Worm (Caenorhabditis elegans) whole organism, late embryonic: ENCODE results near the gene ZK354.8.

ENCODE experiments used
- F13H6.1 ChIP-seq: sonication (generic microtip); optimal IDR thresholded peaks from 2 replicates; lab custom pipeline; 2016; ENCODE audit warnings: missing genetic modification characterization, missing compliant biosample characterization
- T23F11.4 ChIP-seq: fragments of 200-800 bp; sonication (Bioruptor generic); optimal IDR thresholded peaks from 2 replicates; lab custom pipeline; 2018; ENCODE audit warnings: mild to moderate bottlenecking, missing genetic modification characterization, missing compliant biosample characterization
- ahr-1 ChIP-seq: sonication (generic microtip); optimal IDR thresholded peaks from 2 replicates; lab custom pipeline; 2016; ENCODE audit warnings: missing genetic modification characterization, missing compliant biosample characterization
- ama-1 ChIP-seq: fragments of 150-350 bp; optimal IDR thresholded peaks from 2 replicates; lab custom pipeline; 2014
- ceh-14 ChIP-seq: sonication (generic microtip); optimal IDR thresholded peaks from 2 replicates; lab custom pipeline; 2016; ENCODE audit warnings: missing genotype, missing genetic modification characterization, missing compliant biosample characterization
- ceh-19 ChIP-seq: fragments of 200-800 bp; sonication (Bioruptor generic); optimal IDR thresholded peaks from 2 replicates; lab custom pipeline; 2018; ENCODE audit warnings: mild to moderate bottlenecking, missing genetic modification characterization, missing compliant biosample characterization
- ceh-22 ChIP-seq: sonication (generic microtip); optimal IDR thresholded peaks from 2 replicates; lab custom pipeline; 2017; ENCODE audit warnings: missing biosample characterization, missing genetic modification characterization
- ceh-30 ChIP-seq: fragments of 150-350 bp; optimal IDR thresholded peaks from 2 replicates; lab custom pipeline; 2014; ENCODE audit warnings: missing biosample characterization, missing genetic modification characterization
- ceh-34 ChIP-seq: sonication (generic microtip); optimal IDR thresholded peaks from 2 replicates; lab custom pipeline; 2016; ENCODE audit warnings: mild to moderate bottlenecking, missing genetic modification characterization, missing compliant biosample characterization
- ceh-45 ChIP-seq: fragments of 200-800 bp; sonication (Bioruptor generic); IDR thresholded peaks from 2 replicates; pipeline ENCODE4 v1.3.6; 2022; ENCODE audit warnings: missing genetic modification reagents, missing genetic modification characterization, missing compliant biosample characterization
- ceh-9 ChIP-seq: sonication (generic microtip); optimal IDR thresholded peaks from 2 replicates; lab custom pipeline; 2016; ENCODE audit warnings: mild to moderate bottlenecking, missing genetic modification characterization, inconsistent platforms, missing compliant biosample characterization
- che-1 ChIP-seq: sonication (generic microtip); optimal IDR thresholded peaks from 2 replicates; lab custom pipeline; 2016; ENCODE audit warnings: mild to moderate bottlenecking, missing genetic modification characterization, missing compliant biosample characterization
- dve-1 ChIP-seq: sonication (generic microtip); optimal IDR thresholded peaks from 2 replicates; lab custom pipeline; 2017; ENCODE audit warnings: antibody characterized with exemption, mild to moderate bottlenecking, missing genetic modification characterization, missing compliant biosample characterization
- elt-2 ChIP-seq: sonication (generic microtip); optimal IDR thresholded peaks from 2 replicates; lab custom pipeline; 2016; ENCODE audit warnings: missing genetic modification reagents, missing genetic modification characterization, missing compliant biosample characterization
- elt-4 ChIP-seq: sonication (generic microtip); optimal IDR thresholded peaks from 2 replicates; lab custom pipeline; 2016; ENCODE audit warnings: missing genetic modification characterization, missing compliant biosample characterization
- eyg-1 ChIP-seq: sonication (generic microtip); optimal IDR thresholded peaks from 2 replicates; lab custom pipeline; 2016; ENCODE audit warnings: missing genotype, missing genetic modification characterization, missing compliant biosample characterization
- fax-1 ChIP-seq: sonication (generic microtip); optimal IDR thresholded peaks from 2 replicates; lab custom pipeline; 2016; ENCODE audit warnings: missing genotype, missing genetic modification characterization, missing compliant biosample characterization
- fkh-10 ChIP-seq: fragments of 150-350 bp; optimal IDR thresholded peaks from 2 replicates; lab custom pipeline; 2014; ENCODE audit warnings: missing biosample characterization, missing genetic modification reagents, missing genetic modification characterization
- gmeb-2 ChIP-seq: sonication (generic microtip); optimal IDR thresholded peaks from 2 replicates; lab custom pipeline; 2016; ENCODE audit warnings: missing genetic modification characterization, inconsistent platforms, missing compliant biosample characterization
- hlh-15 ChIP-seq: sonication (generic microtip); optimal IDR thresholded peaks from 2 replicates; lab custom pipeline; 2016; ENCODE audit warnings: missing genetic modification characterization, missing compliant biosample characterization
- hlh-8 ChIP-seq: sonication (generic microtip); optimal IDR thresholded peaks from 2 replicates; lab custom pipeline; 2016; ENCODE audit warnings: missing genotype, missing genetic modification characterization, missing compliant biosample characterization
- lin-11 ChIP-seq: fragments of 200-800 bp; sonication (Bioruptor generic); optimal IDR thresholded peaks from 2 replicates; lab custom pipeline; 2018; ENCODE audit warnings: mild to moderate bottlenecking, missing genetic modification characterization, missing compliant biosample characterization
- madf-2 ChIP-seq: sonication (generic microtip); optimal IDR thresholded peaks from 2 replicates; lab custom pipeline; 2017; ENCODE audit warnings: missing genetic modification characterization, missing compliant biosample characterization
- nhr-232 ChIP-seq: sonication (generic microtip); optimal IDR thresholded peaks from 2 replicates; lab custom pipeline; 2016; ENCODE audit warnings: missing genetic modification characterization, missing compliant biosample characterization
- pag-3 ChIP-seq: sonication (generic microtip); optimal IDR thresholded peaks from 2 replicates; lab custom pipeline; 2016; ENCODE audit warnings: missing compliant biosample characterization, missing genetic modification characterization, borderline replicate concordance
- ref-2 ChIP-seq: sonication (generic microtip); optimal IDR thresholded peaks from 2 replicates; lab custom pipeline; 2016; ENCODE audit warnings: missing genetic modification characterization, missing compliant biosample characterization
- rnt-1 ChIP-seq: sonication (generic microtip); optimal IDR thresholded peaks from 2 replicates; lab custom pipeline; 2016; ENCODE audit warnings: missing genetic modification characterization, missing compliant biosample characterization
- sox-2 ChIP-seq: fragments of 200-800 bp; sonication (Bioruptor generic); IDR thresholded peaks from 2 replicates; pipeline ENCODE4 v1.3.6; 2022; ENCODE audit warnings: missing genetic modification reagents, missing genetic modification characterization, missing compliant biosample characterization
- syd-9 ChIP-seq: sonication (generic microtip); optimal IDR thresholded peaks from 2 replicates; lab custom pipeline; 2016; ENCODE audit warnings: mild to moderate bottlenecking, missing genetic modification characterization, moderate library complexity, missing compliant biosample characterization
- tbx-2 ChIP-seq: sonication (generic microtip); optimal IDR thresholded peaks from 2 replicates; lab custom pipeline; 2016; ENCODE audit warnings: missing genetic modification characterization, missing compliant biosample characterization
- tbx-7 ChIP-seq: sonication (generic microtip); optimal IDR thresholded peaks from 2 replicates; lab custom pipeline; 2016; ENCODE audit warnings: missing genotype, missing genetic modification characterization, missing compliant biosample characterization
- ttx-3 ChIP-seq: sonication (generic microtip); optimal IDR thresholded peaks from 2 replicates; lab custom pipeline; 2016; ENCODE audit warnings: missing genetic modification reagents, missing genetic modification characterization, missing compliant biosample characterization
- unc-3 ChIP-seq, 2 experiments: fragments of 200-800 bp in 1 of 2; sonication (Bioruptor generic) in 1 of 2; sonication (generic microtip) in 1 of 2; conservative IDR thresholded peaks in 1 of 2; optimal IDR thresholded peaks in 1 of 2; 2 replicates each; pipeline versions ENCODE4 v1.3.6 to Lab custom; 2016 to 2022; ENCODE audit warnings: missing compliant biosample characterization in 2 of 2, missing genetic modification characterization in 2 of 2, missing genetic modification reagents in 1 of 2
- unc-42 ChIP-seq: sonication (generic microtip); optimal IDR thresholded peaks from 2 replicates; lab custom pipeline; 2016; ENCODE audit warnings: missing genotype, missing genetic modification characterization, missing compliant biosample characterization
- unc-55 ChIP-seq: sonication (generic microtip); optimal IDR thresholded peaks from 2 replicates; lab custom pipeline; 2017; ENCODE audit warnings: missing biosample characterization, missing genetic modification reagents, missing genetic modification characterization
- zip-5 ChIP-seq: sonication (generic microtip); optimal IDR thresholded peaks from 2 replicates; lab custom pipeline; 2016; ENCODE audit warnings: missing genetic modification characterization, missing compliant biosample characterization

The ZK354.8 gene

DNA sequence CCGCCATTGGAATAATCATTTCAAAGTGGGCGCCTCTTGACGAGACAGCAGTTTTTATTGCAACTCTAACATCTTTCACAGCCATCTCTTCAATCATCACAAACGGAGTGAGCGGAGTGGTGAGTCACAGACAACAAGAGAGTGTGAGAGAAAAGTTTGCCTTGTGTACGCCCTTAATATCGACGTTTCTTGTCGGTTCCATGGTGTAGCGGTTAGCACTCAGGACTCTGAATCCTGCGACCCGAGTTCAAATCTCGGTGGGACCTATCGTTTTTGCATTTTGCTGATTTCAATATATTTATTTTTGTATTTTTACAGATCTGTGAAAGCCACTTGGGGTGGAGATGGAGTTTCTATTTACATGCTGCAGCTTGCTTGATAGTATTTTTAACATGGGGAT lies 28.6 kb upstream of the ZK354.8 start (continued):
- TF ChIP-seq syd-9 (tag; lab: Kevin White, UChicago): peak; percentile 8
- TF ChIP-seq ceh-30 (tag; lab: Kevin White, UChicago): no peak
- no peak for TF ChIP-seq madf-2 (tag; lab: Kevin White, UChicago)
- no peak for TF ChIP-seq ref-2 (tag; lab: Kevin White, UChicago)
- TF ChIP-seq hlh-8: peak; percentile 19
- TF ChIP-seq ttx-3 (tag; lab: Kevin White, UChicago): peak; percentile 67
- TF ChIP-seq zip-5 (tag; lab: Kevin White, UChicago): peak; percentile 0
- peak; percentile 73 for TF ChIP-seq che-1 (tag; lab: Kevin White, UChicago)
- 0 out of 2 replicates have a peak, but pooled peaks have one; percentile 41 for TF ChIP-seq unc-3 (GFP tag; conservative IDR thresholded peaks at IDR 0.05; lab: Robert Waterston, UW)
- no peak for TF ChIP-seq unc-3 (tag; optimal IDR thresholded peaks at IDR 0.05; lab: Kevin White, UChicago)
- no peak for TF ChIP-seq unc-42

DNA sequence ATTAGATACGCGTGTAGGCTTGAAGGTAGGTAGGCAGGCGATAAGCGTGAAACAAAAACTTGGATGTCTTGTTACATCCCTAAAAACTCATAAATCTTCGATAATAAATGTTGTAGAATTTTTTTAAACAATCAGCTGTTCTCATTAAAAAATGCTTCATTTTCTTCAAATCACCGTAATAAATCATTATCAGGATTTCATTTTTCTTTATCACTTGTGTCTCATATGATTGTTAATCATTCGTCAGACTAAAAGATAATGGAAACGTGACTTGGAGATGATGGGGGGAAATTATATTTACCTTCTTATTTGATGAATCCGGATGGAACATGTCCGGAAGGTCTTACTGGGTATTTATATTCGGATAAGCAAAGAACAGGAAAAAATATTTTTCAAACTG lies 27.5 kb upstream of the ZK354.8 start:
- peak; percentile 4 for TF ChIP-seq elt-2 (tag; lab: Kevin White, UChicago)
- TF ChIP-seq fkh-10 (GFP tag; lab: Kevin White, UChicago): no peak

DNA sequence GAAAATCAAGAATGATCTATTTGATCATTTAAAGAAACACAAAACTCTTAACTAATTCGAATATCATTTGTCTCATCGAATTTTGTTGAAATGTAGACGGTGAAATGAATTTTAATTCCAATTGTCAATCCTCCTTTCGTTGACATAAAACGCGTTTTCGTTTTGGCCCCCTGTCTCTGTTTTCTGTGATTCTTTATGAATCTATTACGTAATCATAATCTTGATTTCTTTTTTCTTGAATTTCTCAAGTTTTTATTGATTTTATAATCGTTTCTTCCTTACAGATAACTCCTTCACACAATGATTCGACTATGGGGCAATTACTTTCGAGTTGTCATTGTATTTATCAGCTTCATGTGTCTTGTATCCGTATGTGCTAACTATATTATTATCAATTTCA lies 26.2 kb upstream of the ZK354.8 start, which contains the start of gene Y4C6B.3:
Gene Y4C6B.3 (plus strand): TSS at position 301 of the 400 bp plus-strand sequence.
- no peak for TF ChIP-seq ceh-45
- TF ChIP-seq, all 69 proteins: peak for 0

DNA sequence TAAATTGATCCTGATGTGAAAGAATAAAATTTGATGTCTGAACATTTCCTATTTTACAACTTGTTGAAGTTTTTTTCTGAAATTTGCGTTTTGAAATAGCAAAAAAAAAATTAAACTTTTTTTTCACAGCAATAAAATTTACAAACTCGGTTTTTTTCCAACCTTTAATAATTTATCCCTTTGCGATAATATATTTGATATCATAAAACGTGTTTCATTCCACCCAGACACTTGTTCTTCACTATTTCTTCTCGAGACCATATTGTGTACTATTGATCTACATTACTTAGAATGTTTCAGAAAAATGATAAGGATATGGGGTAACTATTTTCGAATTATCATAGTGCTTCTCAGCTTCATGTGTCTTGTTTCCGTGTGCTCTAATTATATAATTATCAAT lies 20.2 kb upstream of the ZK354.8 start, which contains the start of gene Y4C6B.4:
Gene Y4C6B.4 (plus strand): TSS at position 301 of the 400 bp plus-strand sequence.
- no peak for TF ChIP-seq F13H6.1
- TF ChIP-seq elt-4: no peak
- TF ChIP-seq ceh-22: no peak
- no peak for TF ChIP-seq T23F11.4
- TF ChIP-seq zip-5 (tag; lab: Kevin White, UChicago): no peak
- no peak for TF ChIP-seq unc-3 (GFP tag; conservative IDR thresholded peaks at IDR 0.05; lab: Robert Waterston, UW)
- TF ChIP-seq unc-3 (tag; optimal IDR thresholded peaks at IDR 0.05; lab: Kevin White, UChicago): no peak
- no peak for TF ChIP-seq ceh-34
- no peak for TF ChIP-seq hlh-15 (tag; lab: Kevin White, UChicago)
- TF ChIP-seq syd-9 (tag; lab: Kevin White, UChicago): no peak
- TF ChIP-seq fax-1 (tag; lab: Kevin White, UChicago): no peak
- TF ChIP-seq ahr-1 (tag; lab: Kevin White, UChicago): no peak
- no peak for TF ChIP-seq dve-1
- no peak for TF ChIP-seq lin-11 (tag; lab: Kevin White, UChicago)
- TF ChIP-seq ama-1: no peak

DNA sequence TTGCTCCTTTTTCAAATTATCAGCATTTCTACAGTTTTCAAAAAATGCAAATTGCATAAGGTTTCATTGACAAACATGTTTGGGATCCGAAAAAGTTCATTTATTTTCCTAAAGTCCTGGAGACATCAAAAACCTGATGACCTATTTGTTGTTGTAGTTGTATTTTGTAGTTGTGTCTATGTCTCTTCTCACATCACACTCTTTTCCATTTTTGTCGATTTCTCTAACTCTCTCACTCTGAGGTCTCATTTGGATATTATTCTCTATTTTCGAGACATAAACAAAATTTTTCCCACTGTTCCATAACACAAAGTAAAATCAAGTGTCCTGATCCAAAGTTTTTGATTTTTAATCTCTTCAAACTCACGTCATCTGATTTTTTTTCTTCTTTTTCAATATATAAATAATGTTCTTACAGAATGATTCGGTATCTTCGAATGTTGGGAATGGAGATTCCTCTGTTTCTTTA lies 12.9 kb upstream of the ZK354.8 start, which contains the start of gene slc-46A:
Gene slc-46A (plus strand): TSS at position 419 of the 469 bp plus-strand sequence.
- TF ChIP-seq unc-55 (GFP tag; lab: Kevin White, UChicago) (no peak), ceh-19 (no peak), ceh-30 (tag; lab: Kevin White, UChicago) (no peak), pag-3 (tag; lab: Kevin White, UChicago) (no peak), tbx-2 (tag; lab: Kevin White, UChicago) (no peak), dve-1 (no peak), syd-9 (tag; lab: Kevin White, UChicago) (no peak), fax-1 (tag; lab: Kevin White, UChicago) (no peak), eyg-1 (tag; lab: Kevin White, UChicago) (no peak), gmeb-2 (no peak), sox-2 (GFP tag; lab: Robert Waterston, UW) (no peak), ceh-14 (no peak)

DNA sequence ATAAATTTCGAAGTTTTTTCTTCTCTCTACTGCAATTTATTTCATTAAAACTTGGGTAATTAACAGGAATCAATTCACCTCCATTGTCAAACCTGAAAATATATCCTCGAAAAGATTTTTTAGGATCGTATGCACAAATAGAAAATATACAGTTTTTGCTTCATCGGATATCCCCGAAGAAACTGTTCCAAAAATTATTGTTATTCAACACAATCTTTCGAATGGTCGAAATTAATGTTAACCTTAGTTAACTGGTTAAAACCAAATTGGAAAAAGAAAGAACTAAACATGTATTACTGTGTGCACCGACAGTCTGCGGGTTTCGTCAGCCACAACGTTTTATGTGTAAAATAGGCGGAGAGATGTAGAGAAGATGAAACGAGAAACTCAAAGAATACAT lies 11.2 kb upstream of the ZK354.8 start:
- TF ChIP-seq ceh-9 (no peak), rnt-1 (tag; lab: Kevin White, UChicago) (no peak), nhr-232 (tag; lab: Kevin White, UChicago) (no peak), tbx-7 (tag; lab: Kevin White, UChicago) (no peak), ceh-45 (no peak)
